Worm (Caenorhabditis elegans): ENCODE results near the gene pgm-3.

The pgm-3 gene

DNA sequence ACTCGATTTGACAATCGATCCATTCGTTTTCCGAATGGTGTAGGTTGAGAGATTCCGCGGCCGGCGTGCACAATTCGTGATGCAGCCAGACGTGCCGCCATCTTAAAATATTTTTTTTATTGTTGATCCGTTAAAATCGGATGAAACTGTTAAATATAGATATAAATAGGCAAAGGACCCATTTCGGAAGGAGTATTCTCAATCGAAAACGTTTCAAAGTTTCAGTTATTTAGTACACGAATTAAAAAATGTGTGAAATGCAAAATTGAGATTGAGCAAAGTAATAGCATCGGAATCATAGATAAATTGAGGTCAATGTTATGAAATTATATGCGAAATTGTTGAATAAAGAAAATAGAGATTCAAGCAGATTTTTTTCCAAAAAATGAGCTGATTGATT, 14.4 kb downstream of the pgm-3 start, which contains the start of gene mrps-33:
mrps-33 (minus strand) TSS at position 101 of the 400 bp plus-strand sequence.
- TF ChIP-seq tab-1 (GFP tag; IDR thresholded peaks at IDR 0.05) (no peak), T22C8.4 (GFP tag; IDR thresholded peaks at IDR 0.05) (no peak), ref-1 (GFP tag; conservative IDR thresholded peaks at IDR 0.05) (no peak), med-1 (GFP tag; optimal IDR thresholded peaks at IDR 0.05; ENCODE audit: insufficient read depth) (no peak)

- 0 out of 2 replicates have a peak, but pooled peaks have one; percentile 33 for TF ChIP-seq flt-1 (GFP tag; IDR thresholded peaks at IDR 0.05)
- TF ChIP-seq cog-1 (tag; optimal IDR thresholded peaks at IDR 0.05), result no peak
Measured at ce11 chrIV:8740952-8741438, 15.5 kb downstream of the pgm-3 start, which contains the start of gene F21D5.6. Gene F21D5.6 (minus strand): TSS chrIV:8741388.

DNA sequence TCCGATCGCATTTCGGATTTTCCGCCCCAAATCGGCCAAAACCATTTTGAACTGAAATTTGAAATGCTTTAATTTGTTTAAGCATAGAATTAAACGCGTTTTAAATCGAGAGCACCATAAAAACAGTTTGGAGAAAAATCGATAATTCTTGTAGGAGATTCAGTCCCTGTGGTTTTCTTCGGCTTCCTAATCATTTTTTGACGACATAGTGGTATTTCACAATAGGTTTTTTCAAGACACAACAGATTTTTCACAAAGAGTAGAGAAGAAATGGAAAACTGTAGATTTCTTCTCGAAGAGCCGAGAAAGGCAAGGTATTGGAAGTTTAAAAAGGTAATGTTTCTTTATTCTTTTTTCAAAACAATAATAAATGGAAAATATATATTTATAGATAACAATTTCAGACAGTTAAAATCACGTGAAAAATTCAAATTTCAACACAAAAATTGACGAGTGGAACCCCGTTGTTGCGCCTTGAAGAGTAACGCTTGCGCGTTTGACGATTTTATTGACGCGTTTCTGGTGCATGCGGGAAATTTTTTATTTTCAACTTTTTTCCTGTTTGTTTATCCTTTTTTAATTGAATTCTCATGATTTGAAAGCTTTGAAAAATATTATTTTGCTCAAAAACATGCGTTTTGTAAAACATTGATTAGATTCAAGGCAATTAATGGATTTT, 18.3 kb downstream of the pgm-3 start, which contains the start of gene F21D5.7:
F21D5.7 (minus strand) TSS at position 51 of the 679 bp plus-strand sequence.
- TF ChIP-seq flt-1 (GFP tag; IDR thresholded peaks at IDR 0.05) (no peak), cog-1 (tag; optimal IDR thresholded peaks at IDR 0.05) (no peak), T22C8.4 (GFP tag; IDR thresholded peaks at IDR 0.05) (0 out of 2 replicates have a peak, but pooled peaks have one; percentile 34), tab-1 (GFP tag; IDR thresholded peaks at IDR 0.05) (no peak), ref-1 (GFP tag; conservative IDR thresholded peaks at IDR 0.05) (no peak)

ce11 chrIV:8745591-8746302, 20.2 kb downstream of the pgm-3 start, which contains the start of the genes F20C5.7 and parg-1:
Gene F20C5.7 (minus strand): TSS chrIV:8745691.
Gene parg-1 (plus strand): TSS chrIV:8746252.
- no peak for TF ChIP-seq ztf-29 (GFP tag; IDR thresholded peaks at IDR 0.05)
- TF ChIP-seq ref-1 (GFP tag; conservative IDR thresholded peaks at IDR 0.05), result no peak
- TF ChIP-seq tab-1 (GFP tag; IDR thresholded peaks at IDR 0.05), result no peak
- TF ChIP-seq flt-1 (GFP tag; IDR thresholded peaks at IDR 0.05), result no peak
- TF ChIP-seq med-1 (GFP tag; optimal IDR thresholded peaks at IDR 0.05; ENCODE audit: insufficient read depth), result no peak
- TF ChIP-seq T22C8.4 (GFP tag; IDR thresholded peaks at IDR 0.05), result no peak
- no peak for TF ChIP-seq klf-2 (GFP tag; conservative IDR thresholded peaks at IDR 0.05)
- no peak for TF ChIP-seq cog-1 (tag; optimal IDR thresholded peaks at IDR 0.05)
- TF ChIP-seq ztf-23 (GFP tag; IDR thresholded peaks at IDR 0.05), result no peak

- TF ChIP-seq ztf-29 (GFP tag; IDR thresholded peaks at IDR 0.05) (no peak), cog-1 (tag; optimal IDR thresholded peaks at IDR 0.05) (no peak), med-1 (GFP tag; optimal IDR thresholded peaks at IDR 0.05; ENCODE audit: insufficient read depth) (no peak), ztf-23 (GFP tag; IDR thresholded peaks at IDR 0.05) (no peak), ref-1 (GFP tag; conservative IDR thresholded peaks at IDR 0.05) (no peak), T22C8.4 (GFP tag; IDR thresholded peaks at IDR 0.05) (no peak), klf-2 (GFP tag; conservative IDR thresholded peaks at IDR 0.05) (no peak), tab-1 (GFP tag; IDR thresholded peaks at IDR 0.05) (no peak), flt-1 (GFP tag; IDR thresholded peaks at IDR 0.05) (no peak)
Measured at ce11 chrIV:8748967-8749366, 23.4 kb downstream of the pgm-3 start.

DNA sequence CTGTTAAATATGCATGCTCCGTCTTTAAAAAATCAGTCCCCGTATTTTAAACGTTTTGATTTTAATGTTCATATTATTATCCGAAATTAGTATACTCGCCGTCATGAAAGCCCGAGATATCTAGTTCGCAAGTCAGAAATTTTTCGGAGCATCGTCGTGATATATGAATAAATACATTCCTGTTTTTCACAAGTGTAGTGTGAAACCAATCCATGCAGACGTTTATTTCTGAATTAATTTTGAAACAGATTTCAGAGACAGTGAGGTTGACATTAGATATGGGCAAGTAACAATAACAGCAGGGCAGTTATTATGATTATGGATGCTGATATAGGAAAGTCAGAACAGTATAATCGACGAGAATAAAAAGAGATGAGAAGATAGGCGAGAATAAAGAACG, 27.0 kb downstream of the pgm-3 start:
- TF ChIP-seq tab-1 (GFP tag; IDR thresholded peaks at IDR 0.05) (no peak), ref-1 (GFP tag; conservative IDR thresholded peaks at IDR 0.05) (no peak)

- TF ChIP-seq tab-1 (GFP tag; IDR thresholded peaks at IDR 0.05), result no peak
- no peak for TF ChIP-seq ztf-29 (GFP tag; IDR thresholded peaks at IDR 0.05)
- no peak for TF ChIP-seq klf-2 (GFP tag; conservative IDR thresholded peaks at IDR 0.05)
- no peak for TF ChIP-seq flt-1 (GFP tag; IDR thresholded peaks at IDR 0.05)
- no peak for TF ChIP-seq ztf-23 (GFP tag; IDR thresholded peaks at IDR 0.05)
- no peak for TF ChIP-seq ref-1 (GFP tag; conservative IDR thresholded peaks at IDR 0.05)
- TF ChIP-seq med-1 (GFP tag; optimal IDR thresholded peaks at IDR 0.05; ENCODE audit: insufficient read depth), result no peak
- no peak for TF ChIP-seq T22C8.4 (GFP tag; IDR thresholded peaks at IDR 0.05)
- no peak for TF ChIP-seq cog-1 (tag; optimal IDR thresholded peaks at IDR 0.05)
Measured at ce11 chrIV:8754146-8754545, 28.6 kb downstream of the pgm-3 start.

DNA sequence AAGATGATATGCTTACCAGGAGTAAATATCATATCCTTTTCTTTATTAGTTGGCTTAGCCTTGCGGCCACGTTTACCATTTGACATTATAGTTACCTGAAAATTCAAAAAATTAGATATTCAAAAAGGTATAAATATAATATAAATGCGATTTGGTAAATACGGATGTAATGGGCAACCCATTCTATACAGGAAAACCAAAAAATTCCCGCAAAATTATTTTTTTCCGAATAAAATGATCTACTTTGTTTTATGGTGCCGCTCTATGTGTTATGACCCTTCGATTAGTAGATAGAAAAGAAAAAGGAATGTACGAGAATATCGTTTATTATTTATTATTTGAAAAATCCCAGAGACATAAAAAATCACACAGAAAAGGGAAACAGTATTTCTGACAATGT, 29.2 kb downstream of the pgm-3 start, which contains the start of gene elli-1:
elli-1 (minus strand) TSS at position 101 of the 400 bp plus-strand sequence.
- TF ChIP-seq cog-1 (tag; optimal IDR thresholded peaks at IDR 0.05) (no peak), ztf-23 (GFP tag; IDR thresholded peaks at IDR 0.05) (no peak), flt-1 (GFP tag; IDR thresholded peaks at IDR 0.05) (no peak), tab-1 (GFP tag; IDR thresholded peaks at IDR 0.05) (no peak), med-1 (GFP tag; optimal IDR thresholded peaks at IDR 0.05; ENCODE audit: insufficient read depth) (no peak), klf-2 (GFP tag; conservative IDR thresholded peaks at IDR 0.05) (no peak), ref-1 (GFP tag; conservative IDR thresholded peaks at IDR 0.05) (no peak), T22C8.4 (GFP tag; IDR thresholded peaks at IDR 0.05) (no peak), ztf-29 (GFP tag; IDR thresholded peaks at IDR 0.05) (no peak)

DNA sequence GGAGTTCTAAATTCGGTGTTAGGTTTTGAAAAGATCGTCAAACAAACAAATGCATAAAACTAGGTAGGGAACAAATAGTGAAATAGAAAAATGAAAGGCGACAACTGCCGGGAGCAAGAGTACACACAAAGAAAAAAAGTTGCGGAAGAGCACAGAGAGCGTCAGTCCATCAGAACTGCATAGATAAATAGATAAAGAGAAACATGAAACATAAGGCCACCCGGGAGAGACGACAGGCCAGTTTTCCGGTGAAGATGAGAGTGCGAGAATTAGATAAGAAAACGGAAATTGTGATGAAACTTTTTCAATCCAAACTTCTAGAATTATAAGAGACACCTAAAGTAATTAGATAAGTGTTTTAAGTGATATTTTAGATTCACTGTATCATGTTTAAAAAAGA, 32.2 kb downstream of the pgm-3 start:
- TF ChIP-seq klf-2 (GFP tag; conservative IDR thresholded peaks at IDR 0.05) (no peak), flt-1 (GFP tag; IDR thresholded peaks at IDR 0.05) (no peak), cog-1 (tag; optimal IDR thresholded peaks at IDR 0.05) (no peak)

DNA sequence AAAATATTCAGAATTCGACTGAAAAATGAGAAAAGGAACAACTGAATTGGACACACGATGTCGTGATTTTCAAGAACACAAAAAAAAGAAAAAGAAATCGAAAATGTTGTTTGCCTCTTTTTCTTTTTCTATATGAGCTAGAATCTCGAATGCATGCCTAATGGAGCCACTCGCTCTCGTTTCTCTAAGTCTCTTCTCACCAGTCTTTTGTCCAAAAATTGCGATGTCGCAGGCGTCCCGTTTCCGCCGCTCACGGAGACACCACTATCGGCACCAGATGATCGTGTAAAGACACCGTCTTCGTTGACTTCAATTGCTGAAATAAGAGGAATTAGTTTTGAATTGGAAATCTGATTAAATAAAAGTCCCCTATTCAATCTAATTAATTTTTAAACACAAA, 33.1 kb downstream of the pgm-3 start:
- TF ChIP-seq cog-1 (tag; optimal IDR thresholded peaks at IDR 0.05), result no peak
- no peak for TF ChIP-seq ref-1 (GFP tag; conservative IDR thresholded peaks at IDR 0.05)
- TF ChIP-seq tab-1 (GFP tag; IDR thresholded peaks at IDR 0.05), result no peak
- no peak for TF ChIP-seq flt-1 (GFP tag; IDR thresholded peaks at IDR 0.05)
- TF ChIP-seq ztf-29 (GFP tag; IDR thresholded peaks at IDR 0.05), result no peak
- no peak for TF ChIP-seq klf-2 (GFP tag; conservative IDR thresholded peaks at IDR 0.05)
